Worm (Caenorhabditis elegans) whole organism, L2 larva: Measurements from ENCODE around the gene C56C10.4.

Source experiments
- ama-1 ChIP-seq: fragments of 150-350 bp; optimal IDR thresholded peaks from 2 replicates; lab custom pipeline; 2018; ENCODE audit warnings: inconsistent platforms
- ceh-82 ChIP-seq: fragments of 150-350 bp; optimal IDR thresholded peaks from 2 replicates; lab custom pipeline; 2014; ENCODE audit warnings: missing biosample characterization, missing genetic modification characterization
- lin-39 ChIP-seq: fragments of 150-350 bp; optimal IDR thresholded peaks from 2 replicates; lab custom pipeline; 2014; ENCODE audit warnings: missing biosample characterization, missing genetic modification reagents, missing genetic modification characterization
- lsy-2 ChIP-seq, 2 experiments: fragments of 150-350 bp in 1 of 2; sonication (generic microtip) in 1 of 2; optimal IDR thresholded peaks; 2 replicates each; lab custom pipeline; 2014 to 2017; ENCODE audit warnings: missing biosample characterization in 2 of 2, missing genetic modification characterization in 2 of 2
- sem-4 ChIP-seq: fragments of 150-350 bp; optimal IDR thresholded peaks from 2 replicates; lab custom pipeline; 2014; ENCODE audit warnings: missing biosample characterization, missing genetic modification reagents, missing genetic modification characterization
- skn-1 ChIP-seq: sonication (generic microtip); optimal IDR thresholded peaks from 2 replicates; lab custom pipeline; 2017; ENCODE audit warnings: missing biosample characterization, missing genetic modification characterization
- unc-62 ChIP-seq: fragments of 150-350 bp; optimal IDR thresholded peaks from 2 replicates; lab custom pipeline; 2014; ENCODE audit warnings: missing biosample characterization, missing genetic modification reagents, missing genetic modification characterization
- ztf-11 ChIP-seq: sonication (generic microtip); optimal IDR thresholded peaks from 2 replicates; lab custom pipeline; 2017; ENCODE audit warnings: missing biosample characterization, missing genetic modification characterization

DNA sequence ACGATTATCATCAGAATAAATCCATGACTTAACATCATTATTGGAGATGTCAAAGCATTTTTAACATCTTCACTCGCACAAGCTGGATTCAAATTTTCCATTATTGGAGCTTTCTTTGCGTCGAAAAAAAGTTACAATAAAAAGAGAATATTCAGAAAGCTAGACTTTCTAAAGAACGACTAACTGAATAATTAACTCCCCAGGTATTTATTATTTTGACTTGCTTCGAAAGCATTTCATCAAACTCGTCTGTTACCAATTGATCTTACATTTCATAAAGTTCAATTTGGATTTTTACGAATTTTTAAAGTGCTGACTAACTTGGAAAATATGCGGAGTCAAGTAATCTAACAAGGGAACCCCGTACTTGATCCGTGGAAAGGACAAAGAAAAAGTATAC, 7.2 kb upstream of the C56C10.4 start, which contains the start of gene sra-29:
- TF ChIP-seq ztf-11 (no peak), ama-1 (lab: Kevin White, UChicago) (no peak), unc-62 (GFP tag; lab: Kevin White, UChicago) (no peak), sem-4 (tag; lab: Kevin White, UChicago) (no peak), lsy-2 (tag; optimal IDR thresholded peaks at IDR 0.05; lab: Kevin White, UChicago) (no peak), lin-39 (no peak), ceh-82 (tag; lab: Kevin White, UChicago) (no peak), skn-1 (tag; lab: Kevin White, UChicago) (no peak)
